Worm (Caenorhabditis elegans): ENCODE results near the gene C16A11.4.

ce11 chrII:4194127-4194526 lies 32.7 kb upstream of the C16A11.4 start, which contains the start of gene mth-2:
- TF ChIP-seq lsy-2 (tag; optimal IDR thresholded peaks at IDR 0.05) (no peak), fos-1 (tag; optimal IDR thresholded peaks at IDR 0.05) (peak; percentile 88), ztf-11 (tag; optimal IDR thresholded peaks at IDR 0.05) (no peak), gmeb-1 (tag; optimal IDR thresholded peaks at IDR 0.05) (peak; percentile 24), blmp-1 (tag; optimal IDR thresholded peaks at IDR 0.05; ENCODE audit: insufficient read depth) (no peak), snpc-4 (tag; optimal IDR thresholded peaks at IDR 0.05) (no peak)
